Worm (Caenorhabditis elegans) whole organism, L3 larva: Measurements from ENCODE around the gene F40B5.2.

Experiments
- ZK546.5 ChIP-seq: sonication (generic microtip); optimal IDR thresholded peaks from 2 replicates; lab custom pipeline; 2017; ENCODE audit warnings: missing biosample characterization, missing genetic modification characterization
- ceh-16 ChIP-seq: sonication (generic microtip); optimal IDR thresholded peaks from 2 replicates; lab custom pipeline; 2017; ENCODE audit warnings: missing biosample characterization, missing genetic modification characterization
- ceh-28 ChIP-seq: fragments of 150-350 bp; optimal IDR thresholded peaks from 2 replicates; lab custom pipeline; 2014; ENCODE audit warnings: missing biosample characterization, missing genetic modification reagents, missing genetic modification characterization
- ceh-82 ChIP-seq: fragments of 150-350 bp; optimal IDR thresholded peaks from 2 replicates; lab custom pipeline; 2014; ENCODE audit warnings: missing biosample characterization, missing genetic modification characterization
- ceh-9 ChIP-seq: sonication (generic microtip); optimal IDR thresholded peaks from 2 replicates; lab custom pipeline; 2018; ENCODE audit warnings: missing biosample characterization, missing genetic modification characterization
- egl-27 ChIP-seq: sonication (generic microtip); optimal IDR thresholded peaks from 4 replicates; lab custom pipeline; 2017; ENCODE audit warnings: missing biosample characterization, missing genetic modification reagents, missing genetic modification characterization
- egl-5 ChIP-seq: fragments of 150-350 bp; optimal IDR thresholded peaks from 2 replicates; lab custom pipeline; 2017; ENCODE audit warnings: missing biosample characterization, missing genetic modification reagents, missing genetic modification characterization, inconsistent platforms
- elt-2 ChIP-seq: sonication (generic microtip); optimal IDR thresholded peaks from 2 replicates; lab custom pipeline; 2016; ENCODE audit warnings: missing genetic modification reagents, mild to moderate bottlenecking, missing genetic modification characterization, missing compliant biosample characterization
- elt-3 ChIP-seq, 3 experiments: fragments of 150-350 bp in 1 of 3; sonication (generic microtip) in 2 of 3; optimal IDR thresholded peaks; 2 replicates in 2 of 3; 4 replicates in 1 of 3; lab custom pipeline; 2014 to 2017; ENCODE audit warnings: missing biosample characterization in 3 of 3, missing genetic modification characterization in 3 of 3
- fkh-10 ChIP-seq: sonication (generic microtip); optimal IDR thresholded peaks from 2 replicates; lab custom pipeline; 2017; ENCODE audit warnings: missing biosample characterization, missing genetic modification reagents, missing genetic modification characterization
- fkh-2 ChIP-seq: fragments of 150-350 bp; optimal IDR thresholded peaks from 2 replicates; lab custom pipeline; 2014; ENCODE audit warnings: missing biosample characterization, missing genetic modification reagents, missing genetic modification characterization
- hmg-11 ChIP-seq: sonication (generic microtip); optimal IDR thresholded peaks from 2 replicates; lab custom pipeline; 2016; ENCODE audit warnings: missing genetic modification characterization, missing compliant biosample characterization
- jun-1 ChIP-seq: fragments of 150-350 bp; optimal IDR thresholded peaks from 2 replicates; lab custom pipeline; 2014; ENCODE audit warnings: missing biosample characterization, missing genetic modification reagents, missing genetic modification characterization
- lin-39 ChIP-seq: fragments of 150-350 bp; optimal IDR thresholded peaks from 2 replicates; lab custom pipeline; 2018; ENCODE audit warnings: missing biosample characterization, missing genetic modification reagents, missing genetic modification characterization
- lsy-12 ChIP-seq: sonication (generic microtip); optimal IDR thresholded peaks from 2 replicates; lab custom pipeline; 2016; ENCODE audit warnings: mild to moderate bottlenecking, missing genetic modification characterization, missing compliant biosample characterization
- mdl-1 ChIP-seq: fragments of 150-350 bp; optimal IDR thresholded peaks from 2 replicates; lab custom pipeline; 2014; ENCODE audit warnings: missing biosample characterization, missing genetic modification characterization
- mml-1 ChIP-seq: fragments of 150-350 bp; sonication (generic microtip); optimal IDR thresholded peaks from 3 replicates; lab custom pipeline; 2014; ENCODE audit warnings: missing biosample characterization, missing genetic modification characterization
- nfya-1 ChIP-seq: sonication (generic microtip); optimal IDR thresholded peaks from 2 replicates; lab custom pipeline; 2017; ENCODE audit warnings: missing genetic modification characterization, mild to moderate bottlenecking, missing compliant biosample characterization, antibody characterized with exemption, moderate library complexity; ENCODE audit not compliant: insufficient read depth
- nhr-11 ChIP-seq: fragments of 150-350 bp; optimal IDR thresholded peaks from 2 replicates; lab custom pipeline; 2014; ENCODE audit warnings: missing biosample characterization, missing genetic modification characterization
- nhr-12 ChIP-seq: fragments of 150-350 bp; optimal IDR thresholded peaks from 2 replicates; lab custom pipeline; 2014; ENCODE audit warnings: missing biosample characterization, missing genetic modification characterization
- nhr-237 ChIP-seq: fragments of 150-350 bp; optimal IDR thresholded peaks from 2 replicates; lab custom pipeline; 2014; ENCODE audit warnings: missing biosample characterization, missing genetic modification characterization
- nhr-28 ChIP-seq: fragments of 150-350 bp; optimal IDR thresholded peaks from 2 replicates; lab custom pipeline; 2014; ENCODE audit warnings: missing biosample characterization, missing genetic modification characterization
- nhr-43 ChIP-seq: sonication (generic microtip); optimal IDR thresholded peaks from 2 replicates; lab custom pipeline; 2016; ENCODE audit warnings: mild to moderate bottlenecking, missing genetic modification characterization, missing compliant biosample characterization; ENCODE audit not compliant: poor library complexity, severe bottlenecking
- nhr-67 ChIP-seq: fragments of 150-350 bp; optimal IDR thresholded peaks from 2 replicates; lab custom pipeline; 2014; ENCODE audit warnings: missing biosample characterization, missing genetic modification characterization
- pha-4 ChIP-seq: fragments of 150-350 bp; optimal IDR thresholded peaks from 2 replicates; lab custom pipeline; 2014; ENCODE audit warnings: missing biosample characterization, missing genetic modification reagents, missing genetic modification characterization
- pqm-1 ChIP-seq: fragments of 150-350 bp; optimal IDR thresholded peaks from 2 replicates; lab custom pipeline; 2017; ENCODE audit warnings: missing biosample characterization, missing genetic modification characterization, inconsistent platforms
- sea-2 ChIP-seq: fragments of 150-350 bp; sonication (generic microtip); optimal IDR thresholded peaks from 4 replicates; lab custom pipeline; 2014; ENCODE audit warnings: missing biosample characterization, missing genetic modification reagents, missing genetic modification characterization
- skn-1 ChIP-seq: fragments of 150-350 bp; optimal IDR thresholded peaks from 2 replicates; lab custom pipeline; 2014; ENCODE audit warnings: missing biosample characterization, missing genetic modification characterization
- snpc-4 ChIP-seq: fragments of 150-350 bp; optimal IDR thresholded peaks from 2 replicates; lab custom pipeline; 2014; ENCODE audit warnings: missing biosample characterization, missing genetic modification characterization
- tbx-2 ChIP-seq: sonication (generic microtip); optimal IDR thresholded peaks from 2 replicates; lab custom pipeline; 2016; ENCODE audit warnings: mild to moderate bottlenecking, missing genetic modification characterization, missing compliant biosample characterization
- unc-39 ChIP-seq: sonication (generic microtip); optimal IDR thresholded peaks from 4 replicates; lab custom pipeline; 2017; ENCODE audit warnings: missing biosample characterization, missing genetic modification characterization
- unc-62 ChIP-seq: fragments of 150-350 bp; sonication (generic microtip); optimal IDR thresholded peaks from 4 replicates; lab custom pipeline; 2014; ENCODE audit warnings: missing biosample characterization, missing genetic modification reagents, missing genetic modification characterization
- zag-1 ChIP-seq: fragments of 150-350 bp; optimal IDR thresholded peaks from 2 replicates; lab custom pipeline; 2014; ENCODE audit warnings: missing biosample characterization, missing genetic modification characterization
- ztf-11 ChIP-seq: fragments of 150-350 bp; optimal IDR thresholded peaks from 2 replicates; lab custom pipeline; 2014; ENCODE audit warnings: missing biosample characterization, missing genetic modification characterization
- ztf-4 ChIP-seq: fragments of 150-350 bp; optimal IDR thresholded peaks from 2 replicates; lab custom pipeline; 2014; ENCODE audit warnings: missing biosample characterization, missing genetic modification characterization

The F40B5.2 gene

DNA sequence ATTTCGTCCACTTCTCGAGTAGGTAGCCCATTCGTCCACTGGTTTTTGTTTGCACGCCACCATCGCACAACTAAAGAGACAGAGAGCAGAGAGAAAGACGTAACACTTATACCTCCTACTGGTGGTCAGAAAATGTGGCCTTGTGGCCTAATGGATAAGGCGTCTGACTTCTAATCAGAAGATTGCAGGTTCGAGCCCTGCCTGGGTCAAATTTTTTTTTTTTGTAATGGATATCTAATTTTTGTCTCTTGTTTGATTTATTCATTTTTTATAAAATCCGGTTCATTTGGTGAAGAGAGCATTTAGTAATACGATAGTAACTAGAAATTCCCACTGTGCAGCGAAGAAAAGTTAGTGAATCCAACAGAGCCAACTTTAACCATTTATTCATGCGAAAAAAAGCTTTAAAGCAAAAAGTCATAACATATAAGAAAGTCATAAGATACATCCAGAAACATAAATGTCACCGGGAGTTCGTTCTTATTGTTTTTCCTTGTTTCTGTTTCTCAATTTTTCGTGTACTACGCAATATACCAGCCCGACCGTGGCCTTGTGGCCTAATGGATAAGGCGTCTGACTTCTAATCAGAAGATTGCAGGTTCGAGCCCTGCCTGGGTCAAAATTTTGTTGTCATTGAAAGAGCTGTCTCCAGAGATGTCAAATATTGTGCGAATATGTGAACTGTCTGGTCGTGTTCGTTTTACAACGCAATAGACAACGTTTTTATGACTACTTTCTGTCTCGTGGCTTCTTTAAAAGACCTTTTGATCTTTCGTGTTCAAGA, 18.6 kb downstream of the F40B5.2 start (continued):
- TF ChIP-seq nhr-43 (tag; lab: Kevin White, UChicago) (no peak), ceh-16 (tag; lab: Kevin White, UChicago) (no peak), ztf-11 (tag; lab: Kevin White, UChicago) (no peak), fkh-10 (GFP tag; lab: Kevin White, UChicago) (no peak), sea-2 (GFP tag; lab: Kevin White, UChicago) (no peak), jun-1 (tag; lab: Kevin White, UChicago) (peak; percentile 12), pha-4 (peak; percentile 60), zag-1 (tag; lab: Kevin White, UChicago) (no peak), unc-39 (tag; lab: Kevin White, UChicago) (no peak), ceh-82 (tag; lab: Kevin White, UChicago) (no peak), snpc-4 (tag; lab: Kevin White, UChicago) (no peak), elt-2 (tag; lab: Kevin White, UChicago) (peak; percentile 16), egl-5 (tag; lab: Kevin White, UChicago) (peak; percentile 34), mdl-1 (tag; lab: Kevin White, UChicago) (no peak), ceh-9 (tag; lab: Kevin White, UChicago) (no peak), nfya-1 (tag; lab: Kevin White, UChicago) (peak; percentile 54)

DNA sequence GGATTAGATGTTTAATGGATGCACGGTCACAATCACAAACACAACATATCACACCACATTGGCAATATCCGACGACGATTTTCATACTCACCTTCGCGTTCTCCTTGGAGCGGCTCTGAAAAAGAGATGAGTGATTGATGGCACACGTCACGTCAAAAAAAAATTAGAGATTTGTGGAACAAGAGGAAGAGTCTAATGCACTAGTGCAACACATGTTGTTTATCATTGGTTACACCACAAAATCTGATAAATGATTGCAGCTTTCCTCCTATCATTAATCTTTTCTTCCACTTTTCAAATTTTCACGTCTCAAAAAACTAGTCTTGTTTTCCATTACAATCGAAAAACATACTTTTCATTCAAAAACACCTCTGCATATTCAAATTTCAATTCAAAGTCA, 22.9 kb downstream of the F40B5.2 start:
- TF ChIP-seq nfya-1 (tag; lab: Kevin White, UChicago) = no peak
- TF ChIP-seq unc-39 (tag; lab: Kevin White, UChicago) = no peak
- TF ChIP-seq ceh-82 (tag; lab: Kevin White, UChicago) = no peak
- TF ChIP-seq ztf-4 = no peak
- TF ChIP-seq skn-1 (tag; lab: Kevin White, UChicago) = no peak
- TF ChIP-seq lin-39 = peak; percentile 81

ce11 chrX:8391505-8391904, 23.9 kb downstream of the F40B5.2 start:
- TF ChIP-seq mml-1 = no peak
- TF ChIP-seq, all 47 proteins: peak for 0

DNA sequence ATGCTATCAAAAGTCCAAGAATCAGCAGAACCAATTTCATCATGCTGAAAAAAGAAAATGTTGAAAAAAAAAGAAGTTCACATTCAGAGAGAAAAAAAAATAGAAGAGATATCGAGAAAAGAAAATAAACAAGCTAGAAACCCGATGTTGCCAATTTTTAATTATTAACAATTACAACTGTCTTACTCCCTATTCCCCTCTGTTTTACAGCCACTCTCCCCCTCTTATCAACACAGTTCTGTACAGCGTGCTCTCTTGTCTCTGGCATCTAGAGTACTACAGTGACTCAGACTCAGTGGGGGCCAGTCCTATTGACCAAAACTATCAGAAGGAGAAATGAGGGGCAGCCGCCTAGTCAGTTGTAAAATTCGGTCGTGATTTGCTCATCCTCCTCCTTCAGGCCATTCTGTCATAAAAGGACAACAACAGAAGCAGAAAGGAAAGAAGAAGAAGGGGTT, 24.9 kb downstream of the F40B5.2 start, which contains the start of gene wrk-1:
wrk-1 (minus strand) TSS at position 51 of the 458 bp plus-strand sequence.
- TF ChIP-seq egl-27 (tag; lab: Kevin White, UChicago) = no peak
- TF ChIP-seq fkh-2 (tag; lab: Kevin White, UChicago) = no peak
- no peak for TF ChIP-seq egl-5 (tag; lab: Kevin White, UChicago)
- no peak for TF ChIP-seq ceh-82 (tag; lab: Kevin White, UChicago)
- TF ChIP-seq ZK546.5 (tag; lab: Kevin White, UChicago) = no peak
- no peak for TF ChIP-seq unc-62 (GFP tag; lab: Kevin White, UChicago)
- no peak for TF ChIP-seq unc-39 (tag; lab: Kevin White, UChicago)
- TF ChIP-seq nhr-12 = no peak
- peak; percentile 17 for TF ChIP-seq elt-2 (tag; lab: Kevin White, UChicago)
- TF ChIP-seq fkh-10 (GFP tag; lab: Kevin White, UChicago) = no peak
- TF ChIP-seq nhr-237 = no peak
- peak; percentile 54 for TF ChIP-seq pqm-1 (tag; lab: Kevin White, UChicago)
- no peak for TF ChIP-seq ceh-28 (tag; lab: Kevin White, UChicago)

DNA sequence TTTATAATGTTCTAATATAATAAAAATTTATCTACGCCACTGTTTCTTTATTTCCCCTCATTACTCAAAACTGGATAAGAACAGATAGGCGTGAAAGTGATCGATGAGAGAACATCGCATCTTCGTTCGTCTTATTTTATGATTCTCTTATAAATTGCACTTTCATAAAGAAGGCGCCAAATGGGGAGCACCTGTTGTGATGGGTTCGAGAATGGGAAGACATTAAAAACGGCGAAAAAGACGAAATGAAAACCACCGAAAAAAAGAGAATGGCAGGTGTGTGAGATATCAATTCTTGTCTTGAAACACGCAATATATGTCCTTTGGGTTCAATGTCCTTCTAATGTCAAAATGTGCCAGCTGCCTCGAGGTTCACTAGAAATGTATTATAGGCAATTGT, 26.6 kb downstream of the F40B5.2 start:
- TF ChIP-seq sea-2 (GFP tag; lab: Kevin White, UChicago) (no peak), nhr-12 (no peak), lin-39 (no peak), egl-5 (tag; lab: Kevin White, UChicago) (no peak), lsy-12 (tag; lab: Kevin White, UChicago) (no peak), elt-3 (tag; optimal IDR thresholded peaks at IDR 0.05; lab: Kevin White, UChicago) (no peak), ztf-4 (no peak), hmg-11 (tag; lab: Kevin White, UChicago) (no peak), unc-39 (tag; lab: Kevin White, UChicago) (no peak), nhr-67 (no peak), fkh-2 (tag; lab: Kevin White, UChicago) (no peak), ceh-16 (tag; lab: Kevin White, UChicago) (no peak), ceh-9 (tag; lab: Kevin White, UChicago) (no peak), mml-1 (no peak), tbx-2 (tag; lab: Kevin White, UChicago) (no peak), nhr-11 (no peak), nhr-28 (tag; lab: Kevin White, UChicago) (no peak)
- TF ChIP-seq, all 47 proteins: peak for 0
